Fruit fly (Drosophila melanogaster) whole organism, embryonic: ENCODE measurements around the gene borr.

Source experiments
- ATbp ChIP-seq: fragments of 200-800 bp; sonication (Bioruptor generic); optimal IDR thresholded peaks from 2 replicates; lab custom pipeline; 2017; ENCODE audit warnings: missing biosample characterization, mild to moderate bottlenecking, missing genetic modification characterization, missing genetic modification reagents
- Atf3 ChIP-seq: fragments of 200-800 bp; sonication (Bioruptor generic); optimal IDR thresholded peaks from 3 replicates; lab custom pipeline; 2016; ENCODE audit warnings: missing biosample characterization, missing genetic modification characterization
- Awh ChIP-seq: fragments of 200-800 bp; sonication (Bioruptor generic); IDR thresholded peaks from 2 replicates; pipeline ENCODE4, ENCODE4 v1.3.6; 2022; ENCODE audit warnings: missing biosample characterization, missing genetic modification characterization
- Bgb ChIP-seq: fragments of 200-800 bp; sonication (Bioruptor generic); IDR thresholded peaks from 2 replicates; pipeline ENCODE4 v1.3.6; 2022; ENCODE audit warnings: missing biosample characterization, missing genetic modification characterization; ENCODE audit not compliant: partially characterized antibody
- CG10366 ChIP-seq: fragments of 200-800 bp; sonication (Bioruptor generic); IDR thresholded peaks from 2 replicates; pipeline ENCODE4 v1.3.6; 2022; ENCODE audit warnings: missing biosample characterization, missing genetic modification characterization
- CG10979 ChIP-seq: fragments of 200-800 bp; sonication (Bioruptor generic); optimal IDR thresholded peaks from 2 replicates; lab custom pipeline; 2018; ENCODE audit warnings: missing biosample characterization, mild to moderate bottlenecking, missing genetic modification characterization, moderate library complexity
- CG11695 ChIP-seq: fragments of 200-800 bp; sonication (Bioruptor generic); IDR thresholded peaks from 3 replicates; pipeline ENCODE4 v1.3.6; 2022; ENCODE audit warnings: missing biosample characterization, missing genetic modification characterization
- CG30020 ChIP-seq: fragments of 200-800 bp; optimal IDR thresholded peaks from 2 replicates; lab custom pipeline; 2019; ENCODE audit warnings: missing biosample characterization, mild to moderate bottlenecking, missing genetic modification characterization, moderate library complexity
- CG31441 ChIP-seq: fragments of 200-800 bp; sonication (Bioruptor generic); IDR thresholded peaks from 2 replicates; pipeline ENCODE4 v1.3.6; 2022; ENCODE audit warnings: missing biosample characterization, missing genetic modification characterization
- CG3995 ChIP-seq: fragments of 200-800 bp; sonication (Bioruptor generic); optimal IDR thresholded peaks from 3 replicates; lab custom pipeline; 2016; ENCODE audit warnings: missing biosample characterization, missing genetic modification characterization
- CG43689 ChIP-seq: fragments of 200-800 bp; sonication (Bioruptor generic); IDR thresholded peaks from 2 replicates; pipeline ENCODE4 v1.3.6; 2022; ENCODE audit warnings: missing biosample characterization, missing genetic modification characterization
- CG4424 ChIP-seq: fragments of 200-800 bp; sonication (Bioruptor generic); optimal IDR thresholded peaks from 3 replicates; lab custom pipeline; 2016; ENCODE audit warnings: missing biosample characterization, missing genetic modification characterization
- CG7928 ChIP-seq: fragments of 200-800 bp; sonication (Bioruptor generic); optimal IDR thresholded peaks from 2 replicates; lab custom pipeline; 2017; ENCODE audit warnings: missing biosample characterization, mild to moderate bottlenecking, missing genetic modification characterization
- CG8359 ChIP-seq: fragments of 200-800 bp; sonication (Bioruptor generic); optimal IDR thresholded peaks from 2 replicates; lab custom pipeline; 2017; ENCODE audit warnings: missing biosample characterization, mild to moderate bottlenecking, missing genetic modification characterization, borderline replicate concordance
- CG9727 ChIP-seq: fragments of 200-800 bp; sonication (Bioruptor generic); optimal IDR thresholded peaks from 3 replicates; lab custom pipeline; 2017; ENCODE audit warnings: missing biosample characterization, mild to moderate bottlenecking, missing genetic modification characterization
- D19A ChIP-seq: fragments of 200-800 bp; optimal IDR thresholded peaks from 3 replicates; lab custom pipeline; 2019; ENCODE audit warnings: missing biosample characterization, mild to moderate bottlenecking, missing genetic modification characterization, moderate library complexity
- Dek ChIP-seq: fragments of 200-800 bp; sonication (Bioruptor generic); optimal IDR thresholded peaks from 3 replicates; lab custom pipeline; 2019; ENCODE audit warnings: missing biosample characterization, mild to moderate bottlenecking, missing genetic modification characterization, moderate library complexity
- Dip2 ChIP-seq: fragments of 200-800 bp; sonication (Bioruptor generic); IDR thresholded peaks from 2 replicates; pipeline ENCODE4 v1.3.6; 2022; ENCODE audit warnings: missing biosample characterization, missing genetic modification characterization
- Drgx ChIP-seq: fragments of 200-800 bp; sonication (Bioruptor generic); IDR thresholded peaks from 2 replicates; pipeline ENCODE4 v1.3.6; 2022; ENCODE audit warnings: missing biosample characterization, missing genetic modification characterization
- Fer3 ChIP-seq: fragments of 200-800 bp; sonication (Bioruptor generic); optimal IDR thresholded peaks from 2 replicates; lab custom pipeline; 2018; ENCODE audit warnings: missing biosample characterization, mild to moderate bottlenecking, missing genetic modification characterization, moderate library complexity
- HmgD ChIP-seq: fragments of 200-800 bp; sonication (Bioruptor generic); optimal IDR thresholded peaks from 3 replicates; lab custom pipeline; 2016; ENCODE audit warnings: missing biosample characterization, missing genetic modification characterization
- Hr3 ChIP-seq: fragments of 200-800 bp; sonication (Bioruptor generic); optimal IDR thresholded peaks from 3 replicates; lab custom pipeline; 2016; ENCODE audit warnings: missing biosample characterization, missing genetic modification characterization
- Mad ChIP-seq: fragments of 200-800 bp; sonication (Bioruptor generic); optimal IDR thresholded peaks from 2 replicates; lab custom pipeline; 2016; ENCODE audit warnings: missing biosample characterization, missing genetic modification characterization
- Max ChIP-seq: fragments of 200-800 bp; sonication (Bioruptor generic); optimal IDR thresholded peaks from 2 replicates; lab custom pipeline; 2016; ENCODE audit warnings: missing biosample characterization, mild to moderate bottlenecking, missing genetic modification characterization
- NK7.1 ChIP-seq: fragments of 200-800 bp; sonication (Bioruptor generic); optimal IDR thresholded peaks from 3 replicates; lab custom pipeline; 2016; ENCODE audit warnings: missing biosample characterization, missing genetic modification characterization
- PHDP ChIP-seq: fragments of 200-800 bp; sonication (Bioruptor generic); optimal IDR thresholded peaks from 3 replicates; lab custom pipeline; 2018; ENCODE audit warnings: missing biosample characterization, mild to moderate bottlenecking, missing genetic modification characterization, moderate library complexity
- Sin3A ChIP-seq: fragments of >200 bp; optimal IDR thresholded peaks from 2 replicates; lab custom pipeline; 2018
- Usf ChIP-seq: fragments of 200-800 bp; sonication (Bioruptor generic); optimal IDR thresholded peaks from 2 replicates; lab custom pipeline; 2017; ENCODE audit warnings: missing genotype, missing biosample characterization, missing genetic modification characterization
- bsh ChIP-seq, 2 experiments: fragments of 200-800 bp; sonication (Bioruptor generic); optimal IDR thresholded peaks; 2 replicates each; lab custom pipeline; 2017 to 2018; ENCODE audit warnings: mild to moderate bottlenecking in 2 of 2, missing biosample characterization in 2 of 2, missing genetic modification characterization in 2 of 2, moderate library complexity in 1 of 2
- cad ChIP-seq: fragments of >200 bp; optimal IDR thresholded peaks from 2 replicates; lab custom pipeline; 2017; ENCODE audit warnings: missing biosample characterization, missing genetic modification characterization
- cato ChIP-seq: fragments of 200-800 bp; sonication (Bioruptor generic); optimal IDR thresholded peaks from 2 replicates; lab custom pipeline; 2016; ENCODE audit warnings: missing biosample characterization, missing genetic modification characterization, borderline replicate concordance
- crp ChIP-seq, 2 experiments: fragments of 200-800 bp; sonication (Bioruptor generic); optimal IDR thresholded peaks; 2 replicates in 1 of 2; 3 replicates in 1 of 2; lab custom pipeline; 2017; ENCODE audit warnings: missing biosample characterization in 2 of 2, missing genetic modification characterization in 2 of 2, mild to moderate bottlenecking in 1 of 2, moderate library complexity in 1 of 2
- dan ChIP-seq: fragments of 200-800 bp; sonication (Bioruptor generic); IDR thresholded peaks from 2 replicates; pipeline ENCODE4 v1.3.6; 2022; ENCODE audit warnings: missing biosample characterization, missing genetic modification characterization
- dysf ChIP-seq: fragments of 200-800 bp; sonication (Bioruptor generic); IDR thresholded peaks from 3 replicates; pipeline ENCODE4 v1.3.6; 2022; ENCODE audit warnings: missing biosample characterization, missing genetic modification characterization
- eyg ChIP-seq: fragments of 200-800 bp; sonication (Bioruptor generic); optimal IDR thresholded peaks from 3 replicates; lab custom pipeline; 2016; ENCODE audit warnings: missing biosample characterization, missing genetic modification characterization
- gro ChIP-seq: fragments of 200-800 bp; sonication (Bioruptor generic); optimal IDR thresholded peaks from 2 replicates; lab custom pipeline; 2016; ENCODE audit warnings: missing biosample characterization, missing genetic modification characterization
- her ChIP-seq: fragments of 200-800 bp; sonication (Bioruptor generic); optimal IDR thresholded peaks from 2 replicates; lab custom pipeline; 2016; ENCODE audit warnings: missing biosample characterization, missing genetic modification characterization
- hkb ChIP-seq, 2 experiments: fragments of 200-800 bp in 1 of 2; fragments of >200 bp in 1 of 2; sonication (Bioruptor generic) in 1 of 2; IDR thresholded peaks in 1 of 2; optimal IDR thresholded peaks in 1 of 2; 2 replicates each; pipeline versions ENCODE4 v1.3.6 to Lab custom; 2017 to 2022; ENCODE audit warnings: missing biosample characterization in 1 of 2, missing genetic modification characterization in 1 of 2
- mam ChIP-seq: fragments of 200-800 bp; sonication (Bioruptor generic); optimal IDR thresholded peaks from 3 replicates; lab custom pipeline; 2016; ENCODE audit warnings: missing biosample characterization, missing genetic modification characterization
- nau ChIP-seq: fragments of 200-800 bp; sonication (Bioruptor generic); optimal IDR thresholded peaks from 3 replicates; lab custom pipeline; 2017; ENCODE audit warnings: missing biosample characterization, mild to moderate bottlenecking, missing genetic modification characterization, missing genetic modification reagents
- phol ChIP-seq: fragments of 200-800 bp; sonication (Bioruptor generic); optimal IDR thresholded peaks from 3 replicates; lab custom pipeline; 2018; ENCODE audit warnings: missing biosample characterization, mild to moderate bottlenecking, missing genetic modification characterization, moderate library complexity
- pum ChIP-seq: fragments of 200-800 bp; sonication (Bioruptor generic); optimal IDR thresholded peaks from 2 replicates; lab custom pipeline; 2016; ENCODE audit warnings: missing biosample characterization, missing genetic modification characterization
- salm ChIP-seq: fragments of 200-800 bp; sonication (Bioruptor generic); optimal IDR thresholded peaks from 2 replicates; lab custom pipeline; 2018; ENCODE audit warnings: missing biosample characterization, mild to moderate bottlenecking, missing genetic modification characterization
- ssp ChIP-seq: fragments of 200-800 bp; sonication (Bioruptor generic); IDR thresholded peaks from 2 replicates; pipeline ENCODE4 v1.3.6; 2022; ENCODE audit warnings: missing biosample characterization, missing genetic modification characterization
- trem ChIP-seq: fragments of 200-800 bp; optimal IDR thresholded peaks from 3 replicates; lab custom pipeline; 2019; ENCODE audit warnings: missing biosample characterization, mild to moderate bottlenecking, missing genetic modification characterization, moderate library complexity
- trh ChIP-seq: fragments of 200-800 bp; sonication (Bioruptor generic); optimal IDR thresholded peaks from 2 replicates; lab custom pipeline; 2016; ENCODE audit warnings: missing biosample characterization, missing genetic modification characterization
- twi ChIP-seq: fragments of 200-800 bp; optimal IDR thresholded peaks from 2 replicates; lab custom pipeline; 2019; ENCODE audit warnings: missing biosample characterization, mild to moderate bottlenecking, missing genetic modification characterization, moderate library complexity
- unpg ChIP-seq: fragments of 200-800 bp; sonication (Bioruptor generic); optimal IDR thresholded peaks from 3 replicates; lab custom pipeline; 2018; ENCODE audit warnings: missing biosample characterization, mild to moderate bottlenecking, missing genetic modification characterization, moderate library complexity
- vnd ChIP-seq: fragments of 200-800 bp; sonication (Bioruptor generic); IDR thresholded peaks from 3 replicates; pipeline ENCODE4 v1.3.6; 2022; ENCODE audit warnings: missing biosample characterization, missing genetic modification characterization; ENCODE audit not compliant: partially characterized antibody
- vvl ChIP-seq: fragments of 200-800 bp; sonication (Bioruptor generic); IDR thresholded peaks from 2 replicates; pipeline ENCODE4 v1.3.6; 2022; ENCODE audit warnings: missing biosample characterization, missing genetic modification characterization
- wek ChIP-seq: fragments of 200-800 bp; sonication (Bioruptor generic); optimal IDR thresholded peaks from 3 replicates; lab custom pipeline; 2018; ENCODE audit warnings: missing biosample characterization, mild to moderate bottlenecking, missing genetic modification characterization, moderate library complexity

The borr gene

DNA sequence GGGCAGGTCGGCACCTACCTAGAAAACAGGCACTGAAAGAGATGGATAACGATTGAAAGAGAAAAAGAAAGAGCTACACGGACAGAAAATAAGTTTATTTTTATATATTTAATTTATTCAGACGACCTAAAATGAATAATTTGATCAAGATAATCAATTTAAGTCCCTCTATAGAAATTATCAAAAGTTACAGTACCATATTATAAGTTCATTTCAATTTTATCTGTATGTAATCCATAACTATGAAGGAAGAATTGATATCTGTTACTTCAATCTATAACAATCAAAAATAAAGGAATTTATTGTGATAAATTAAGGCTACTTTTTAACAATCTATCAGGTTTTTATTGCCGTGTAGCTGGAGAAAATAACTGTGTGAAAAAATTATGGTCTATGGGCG is 46.5 kb downstream of the borr start (continued):
- TF ChIP-seq vvl (GFP tag; lab: Robert Waterston, UW) (peak; percentile 55; the same call in 1 of the 2 replicates), PHDP (no peak), dan (no peak), Atf3 (no peak), Awh (GFP tag; lab: Robert Waterston, UW) (no peak), CG4424 (GFP tag; lab: Kevin White, UChicago) (peak; percentile 27), CG7928 (GFP tag; lab: Kevin White, UChicago) (no peak), cad (no peak), wek (GFP tag; lab: Kevin White, UChicago) (no peak), Dip2 (GFP tag; lab: Robert Waterston, UW) (no peak), Usf (no peak), hkb (optimal IDR thresholded peaks at IDR 0.05; lab: Kevin White, UChicago) (no peak), hkb (GFP tag; IDR thresholded peaks at IDR 0.05; lab: Robert Waterston, UW) (no peak), D19A (tag; lab: Kevin White, UChicago) (peak; percentile 48), CG31441 (GFP tag; lab: Robert Waterston, UW) (peak; percentile 68), CG43689 (GFP tag; lab: Robert Waterston, UW) (no peak), trh (GFP tag; lab: Kevin White, UChicago) (no peak), Max (GFP tag; lab: Kevin White, UChicago) (no peak), twi (tag; lab: Kevin White, UChicago) (no peak), salm (peak; percentile 20), HmgD (GFP tag; lab: Kevin White, UChicago) (no peak), gro (GFP tag; lab: Kevin White, UChicago) (no peak), Mad (no peak), NK7.1 (GFP tag; lab: Kevin White, UChicago) (no peak), ATbp (GFP tag; lab: Kevin White, UChicago) (peak; percentile 56), trem (peak; percentile 32), CG11695 (no peak), vnd (no peak), unpg (peak; percentile 47), bsh (GFP tag; optimal IDR thresholded peaks at IDR 0.05; lab: Kevin White, UChicago) (peak; percentile 47 to 73), cato (GFP tag; lab: Kevin White, UChicago) (no peak), phol (tag; lab: Kevin White, UChicago) (peak; percentile 77), Hr3 (GFP tag; lab: Kevin White, UChicago) (peak; percentile 7), her (GFP tag; lab: Kevin White, UChicago) (no peak), CG10979 (tag; lab: Kevin White, UChicago) (peak; percentile 66), Fer3 (no peak), CG8359 (GFP tag; lab: Kevin White, UChicago) (no peak), Sin3A (lab: Kevin White, UChicago) (no peak), Dek (tag; lab: Kevin White, UChicago) (no peak), CG10366 (GFP tag; lab: Robert Waterston, UW) (0 out of 2 replicates have a peak, but pooled peaks have one; percentile 29), Drgx (peak; percentile 77), crp (GFP tag; optimal IDR thresholded peaks at IDR 0.05; lab: Kevin White, UChicago) (no peak), CG3995 (GFP tag; lab: Kevin White, UChicago) (no peak), nau (GFP tag; lab: Kevin White, UChicago) (no peak), pum (no peak), dysf (GFP tag; lab: Robert Waterston, UW) (0 out of 3 replicates have a peak, but pooled peaks have one; percentile 33), CG30020 (tag; lab: Kevin White, UChicago) (no peak), mam (GFP tag; lab: Kevin White, UChicago) (no peak), eyg (GFP tag; lab: Kevin White, UChicago) (no peak), CG9727 (no peak), ssp (GFP tag; lab: Robert Waterston, UW) (no peak; the same call in 1 of the 2 replicates), Bgb (no peak)
